Worm (Caenorhabditis elegans): Measurements from ENCODE around the gene nlp-21.
A peak's percentile ranks its signal among the peaks of the same experiment; 100 is the strongest.

Gene nlp-21

DNA sequence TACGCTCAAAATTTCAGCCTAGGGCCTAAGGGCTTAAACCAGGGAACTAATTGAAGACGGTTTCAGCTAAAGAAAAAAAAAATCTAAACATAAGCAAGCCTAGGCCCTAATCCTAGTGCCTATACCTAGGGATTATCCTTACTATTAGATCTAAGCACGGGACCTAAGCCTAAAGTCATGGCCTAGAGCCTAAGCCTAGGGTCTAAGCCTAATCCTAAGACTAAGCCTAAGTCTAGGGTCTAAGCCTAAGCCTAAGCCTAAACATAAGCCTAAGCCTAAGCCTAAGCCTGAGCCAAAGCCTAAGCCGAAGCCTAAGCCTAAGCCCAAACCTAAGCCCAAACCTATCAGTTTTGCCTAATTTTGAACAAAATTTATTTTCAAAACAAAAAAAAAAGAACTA lies 322 bp downstream of the nlp-21 start:
- no peak for TF ChIP-seq eyg-1 (tag; optimal IDR thresholded peaks at IDR 0.05)
- TF ChIP-seq dve-1 (tag; optimal IDR thresholded peaks at IDR 0.05): peak; percentile 85
- no peak for TF ChIP-seq ceh-34 (tag; optimal IDR thresholded peaks at IDR 0.05)

DNA sequence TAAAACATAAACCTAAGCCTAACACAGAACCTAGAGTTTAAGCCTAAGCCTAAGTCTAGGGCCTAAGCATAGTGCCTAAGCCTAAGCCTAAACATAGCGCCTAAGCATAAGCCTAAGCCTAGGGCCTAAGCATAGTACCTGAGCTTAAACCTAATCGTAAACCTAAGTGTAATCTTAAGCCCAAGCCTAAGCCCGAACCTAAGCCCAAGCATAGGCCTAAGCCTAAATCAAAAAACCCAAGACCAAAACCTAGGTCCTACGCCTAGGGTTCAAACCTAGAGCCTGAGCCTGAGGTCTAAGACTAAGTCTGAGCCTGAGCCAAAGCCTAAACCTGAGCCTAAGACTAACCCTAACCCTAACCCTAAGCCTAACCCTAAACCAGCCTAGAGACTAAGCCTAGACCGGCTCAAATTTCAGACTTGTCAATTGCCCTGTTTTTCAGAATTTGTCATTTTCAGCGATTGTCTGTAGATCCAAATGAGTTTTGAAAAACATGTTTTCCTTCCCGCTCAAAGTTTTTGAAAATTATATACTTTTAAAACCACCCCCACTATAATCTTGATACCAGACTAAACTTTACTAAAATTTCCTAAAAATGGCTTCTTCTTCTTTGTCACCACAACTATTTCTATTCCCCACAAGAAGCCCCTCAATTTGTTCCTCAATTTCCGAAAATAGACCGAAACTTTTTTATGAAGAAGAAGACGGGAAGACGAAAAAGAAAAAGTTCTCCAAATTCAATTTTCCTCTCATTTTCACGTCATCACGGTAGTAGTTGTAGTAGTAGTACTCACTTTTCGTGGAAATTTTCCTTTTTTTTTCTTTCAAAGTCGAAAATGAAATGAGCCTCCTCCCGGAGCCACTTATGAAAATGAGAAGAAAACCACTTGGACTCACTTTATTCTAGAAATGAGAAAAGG lies 1.2 kb downstream of the nlp-21 start:
- no peak for TF ChIP-seq syd-9 (tag; optimal IDR thresholded peaks at IDR 0.05)
- no peak for TF ChIP-seq fkh-10 (GFP tag; optimal IDR thresholded peaks at IDR 0.05)
- peak; percentile 67 for TF ChIP-seq unc-42 (tag; optimal IDR thresholded peaks at IDR 0.05)
- no peak for TF ChIP-seq gmeb-2 (tag; optimal IDR thresholded peaks at IDR 0.05)
- TF ChIP-seq tbx-7 (tag; optimal IDR thresholded peaks at IDR 0.05): no peak

DNA sequence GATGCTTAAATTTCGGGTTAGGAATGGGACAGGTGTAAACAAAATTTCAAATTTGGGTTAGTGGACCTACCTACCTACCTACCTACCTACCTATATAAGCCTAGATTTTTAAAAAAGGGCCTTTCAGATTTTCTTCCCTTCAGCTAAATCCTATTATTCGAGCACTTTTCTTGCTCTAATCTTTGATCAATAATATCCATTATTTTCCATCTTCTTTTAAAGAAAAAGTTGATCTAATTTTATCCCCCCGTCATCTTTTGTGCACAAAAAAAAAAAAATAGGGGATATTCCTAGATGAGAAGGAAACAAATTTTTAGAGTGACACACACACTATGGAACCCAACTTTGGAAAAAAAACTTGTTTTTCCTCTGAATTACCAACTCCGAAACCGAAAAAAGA lies 2.2 kb downstream of the nlp-21 start:
- TF ChIP-seq ztf-16 (tag; optimal IDR thresholded peaks at IDR 0.05) (no peak), unc-42 (tag; optimal IDR thresholded peaks at IDR 0.05) (peak; percentile 59)

DNA sequence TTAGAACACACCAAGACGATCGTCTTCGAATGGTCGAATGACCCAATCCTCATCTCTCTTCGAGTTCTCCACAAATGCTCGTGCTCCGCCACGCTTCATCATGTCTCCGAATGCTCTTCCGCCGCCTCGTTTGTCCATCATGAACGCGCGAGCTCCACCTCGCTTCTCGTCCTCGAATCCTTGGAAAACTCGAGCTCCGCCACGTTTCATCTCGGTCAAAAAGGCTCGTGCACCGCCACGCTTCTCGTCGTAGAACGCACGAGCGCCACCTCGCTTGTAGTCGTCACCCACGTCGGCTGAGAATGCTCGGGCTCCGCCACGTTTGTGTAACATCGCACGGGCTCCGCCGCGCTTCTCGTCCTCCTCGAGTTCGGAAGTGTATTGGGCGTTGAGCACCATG lies 3.7 kb downstream of the nlp-21 start:
- no peak for TF ChIP-seq dmd-4 (tag; optimal IDR thresholded peaks at IDR 0.05; ENCODE audit: borderline replicate concordance)
- no peak for TF ChIP-seq lin-11 (tag; optimal IDR thresholded peaks at IDR 0.05)
- no peak for TF ChIP-seq dve-1 (tag; optimal IDR thresholded peaks at IDR 0.05)
- TF ChIP-seq ceh-34 (tag; optimal IDR thresholded peaks at IDR 0.05): no peak
- TF ChIP-seq lim-6 (tag; optimal IDR thresholded peaks at IDR 0.05): no peak
- no peak for TF ChIP-seq ahr-1 (tag; optimal IDR thresholded peaks at IDR 0.05)
- TF ChIP-seq unc-86 (tag; optimal IDR thresholded peaks at IDR 0.05): no peak
- TF ChIP-seq hlh-8 (tag; optimal IDR thresholded peaks at IDR 0.05): no peak
- no peak for TF ChIP-seq C08G9.2 (tag; optimal IDR thresholded peaks at IDR 0.05)
- TF ChIP-seq pax-1 (tag; optimal IDR thresholded peaks at IDR 0.05): no peak
- TF ChIP-seq nfya-1 (tag; optimal IDR thresholded peaks at IDR 0.05): no peak

DNA sequence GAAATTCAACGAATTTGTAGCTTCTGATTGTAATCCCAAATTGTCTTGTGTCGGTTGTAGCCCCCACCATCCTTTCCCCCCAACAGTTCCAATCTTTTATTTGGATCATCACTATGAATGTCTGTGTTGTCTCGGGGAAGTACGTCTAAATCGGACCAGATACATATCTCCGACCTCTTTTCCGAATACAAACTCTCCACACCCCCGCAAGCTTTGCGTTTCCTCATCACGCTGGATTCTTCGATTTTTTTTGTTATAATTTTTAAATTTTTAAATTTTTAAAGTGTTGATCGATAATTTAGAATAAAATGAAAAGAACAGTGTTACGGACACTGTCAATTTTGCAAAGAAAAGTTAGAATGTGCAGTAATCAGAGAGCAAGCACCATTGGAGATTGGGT lies 11.1 kb downstream of the nlp-21 start, which contains the start of gene subs-4:
Gene subs-4 (plus strand): TSS at position 301 of the 400 bp plus-strand sequence.
- TF ChIP-seq ceh-34 (tag; optimal IDR thresholded peaks at IDR 0.05): no peak
- no peak for TF ChIP-seq elt-4 (tag; optimal IDR thresholded peaks at IDR 0.05)
- TF ChIP-seq sox-2 (GFP tag; IDR thresholded peaks at IDR 0.05): no peak

DNA sequence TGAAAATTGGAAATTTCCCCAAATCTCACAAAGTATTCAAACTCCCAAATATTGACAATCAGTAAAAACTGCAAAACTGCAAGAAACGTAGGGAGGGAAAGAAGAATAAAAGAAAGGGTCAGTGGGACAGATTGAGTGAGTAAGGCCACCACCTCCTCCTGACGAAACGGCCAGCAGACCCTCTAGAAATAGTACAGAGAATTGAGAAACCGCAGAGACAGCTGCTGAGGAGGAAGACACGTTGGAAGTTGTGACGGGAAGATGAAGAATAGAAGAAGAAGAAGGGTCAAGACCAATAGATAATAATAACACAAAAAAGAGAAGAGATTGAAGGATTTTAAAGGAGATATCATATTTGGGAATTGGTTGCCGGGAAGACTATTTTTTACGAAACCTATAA lies 12.5 kb downstream of the nlp-21 start:
- TF ChIP-seq T23F11.4 (GFP tag; optimal IDR thresholded peaks at IDR 0.05) (no peak), syd-9 (tag; optimal IDR thresholded peaks at IDR 0.05) (no peak), hlh-6 (tag; optimal IDR thresholded peaks at IDR 0.05) (no peak), ceh-18 (tag; optimal IDR thresholded peaks at IDR 0.05) (no peak), F13H6.1 (tag; optimal IDR thresholded peaks at IDR 0.05) (no peak), ceh-48 (tag; optimal IDR thresholded peaks at IDR 0.05) (no peak), rnt-1 (tag; optimal IDR thresholded peaks at IDR 0.05) (peak; percentile 30), fkh-10 (GFP tag; optimal IDR thresholded peaks at IDR 0.05) (no peak), pat-9 (tag; optimal IDR thresholded peaks at IDR 0.05) (peak; percentile 13), unc-42 (tag; optimal IDR thresholded peaks at IDR 0.05) (no peak), ama-1 (optimal IDR thresholded peaks at IDR 0.05) (no peak), nfya-1 (tag; optimal IDR thresholded peaks at IDR 0.05) (peak; percentile 14)

DNA sequence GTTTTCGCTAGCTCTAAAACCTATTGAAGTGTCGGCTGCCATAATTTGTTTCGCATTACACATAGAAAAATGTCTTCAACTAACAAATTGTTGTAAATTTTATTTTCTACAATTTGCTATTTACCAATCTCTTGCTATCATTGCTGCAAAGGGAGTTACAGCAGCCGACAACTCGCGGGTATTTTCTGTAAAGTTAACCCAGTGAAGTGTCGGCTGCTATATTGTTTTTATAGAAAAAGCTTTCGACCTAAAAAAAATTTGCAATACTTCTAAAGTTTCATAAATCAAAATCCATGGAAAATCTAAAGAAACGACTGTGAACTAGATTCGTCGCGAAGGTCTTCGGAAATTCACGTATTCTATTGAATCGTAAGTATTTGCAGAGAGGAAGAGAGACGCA lies 14.2 kb downstream of the nlp-21 start:
- TF ChIP-seq che-1 (tag; optimal IDR thresholded peaks at IDR 0.05) (no peak), hlh-13 (GFP tag; optimal IDR thresholded peaks at IDR 0.05) (no peak), unc-3 (GFP tag; conservative IDR thresholded peaks at IDR 0.05) (no peak), unc-3 (tag; optimal IDR thresholded peaks at IDR 0.05) (no peak), mec-3 (tag; optimal IDR thresholded peaks at IDR 0.05; ENCODE audit: borderline replicate concordance) (no peak), ref-2 (tag; optimal IDR thresholded peaks at IDR 0.05) (no peak), ceh-6 (GFP tag; optimal IDR thresholded peaks at IDR 0.05) (no peak), ceh-30 (tag; optimal IDR thresholded peaks at IDR 0.05) (no peak), elt-4 (tag; optimal IDR thresholded peaks at IDR 0.05) (no peak), dve-1 (tag; optimal IDR thresholded peaks at IDR 0.05) (no peak), elt-2 (tag; optimal IDR thresholded peaks at IDR 0.05) (no peak), unc-42 (tag; optimal IDR thresholded peaks at IDR 0.05) (no peak)
